Fruit fly (Drosophila melanogaster) whole organism, prepupa: ENCODE data around the gene AsnS.

ENCODE experiments used
- CG10669 ChIP-seq: fragments of 200-800 bp; sonication (Bioruptor generic); optimal IDR thresholded peaks from 3 replicates; lab custom pipeline; 2018; ENCODE audit warnings: missing biosample characterization, mild to moderate bottlenecking, missing genetic modification characterization, moderate library complexity
- CG11294 ChIP-seq: fragments of 200-800 bp; sonication (Bioruptor generic); IDR thresholded peaks from 2 replicates; pipeline ENCODE4 v1.3.6; 2022; ENCODE audit warnings: missing biosample characterization, missing genetic modification characterization
- CG15336 ChIP-seq: fragments of 200-800 bp; sonication (Bioruptor generic); IDR thresholded peaks from 2 replicates; pipeline ENCODE4 v1.3.6; 2022; ENCODE audit warnings: missing biosample characterization, missing genetic modification characterization
- CG1621 ChIP-seq: fragments of 200-800 bp; sonication (Bioruptor generic); optimal IDR thresholded peaks from 3 replicates; lab custom pipeline; 2018; ENCODE audit warnings: missing biosample characterization, mild to moderate bottlenecking, missing genetic modification characterization
- CG3032 ChIP-seq: fragments of 200-800 bp; optimal IDR thresholded peaks from 2 replicates; lab custom pipeline; 2019; ENCODE audit warnings: missing biosample characterization, mild to moderate bottlenecking, missing genetic modification characterization, moderate library complexity
- CG31627 ChIP-seq: fragments of 200-800 bp; sonication (Bioruptor generic); optimal IDR thresholded peaks from 3 replicates; lab custom pipeline; 2016; ENCODE audit warnings: missing biosample characterization, missing genetic modification characterization
- CG32006 ChIP-seq: fragments of 200-800 bp; sonication (Bioruptor generic); optimal IDR thresholded peaks from 3 replicates; lab custom pipeline; 2017; ENCODE audit warnings: missing biosample characterization, mild to moderate bottlenecking, missing genetic modification characterization
- CG4318 ChIP-seq: fragments of 200-800 bp; sonication (Bioruptor generic); optimal IDR thresholded peaks from 3 replicates; lab custom pipeline; 2017; ENCODE audit warnings: missing biosample characterization, mild to moderate bottlenecking, missing genetic modification characterization
- CG6808 ChIP-seq: fragments of 200-800 bp; sonication (Bioruptor generic); optimal IDR thresholded peaks from 3 replicates; lab custom pipeline; 2017; ENCODE audit warnings: missing biosample characterization, missing genetic modification characterization, mild to moderate bottlenecking, moderate library complexity, missing genetic modification reagents
- CG7368 ChIP-seq: fragments of 200-800 bp; sonication (Bioruptor generic); optimal IDR thresholded peaks from 3 replicates; lab custom pipeline; 2016; ENCODE audit warnings: missing biosample characterization, missing genetic modification characterization
- CG8119 ChIP-seq: fragments of 200-800 bp; sonication (Bioruptor generic); IDR thresholded peaks from 3 replicates; pipeline ENCODE4 v1.3.6; 2022; ENCODE audit warnings: missing biosample characterization, missing genetic modification characterization
- CG8319 ChIP-seq: fragments of 200-800 bp; sonication (Bioruptor generic); optimal IDR thresholded peaks from 3 replicates; lab custom pipeline; 2016; ENCODE audit warnings: missing biosample characterization, missing genetic modification characterization
- CG8632 ChIP-seq: fragments of 200-800 bp; sonication (Bioruptor generic); optimal IDR thresholded peaks from 3 replicates; lab custom pipeline; 2016; ENCODE audit warnings: missing biosample characterization, missing genetic modification characterization
- CG9139 ChIP-seq: fragments of 200-800 bp; sonication (Bioruptor generic); optimal IDR thresholded peaks from 3 replicates; lab custom pipeline; 2017; ENCODE audit warnings: missing biosample characterization, mild to moderate bottlenecking, missing genetic modification characterization
- Eip75B ChIP-seq: fragments of 200-800 bp; sonication (Bioruptor generic); optimal IDR thresholded peaks from 3 replicates; lab custom pipeline; 2016; ENCODE audit warnings: missing biosample characterization, missing genetic modification characterization
- Eip78C ChIP-seq: fragments of 200-800 bp; sonication (Bioruptor generic); peaks from one replicate; lab custom pipeline; 2016; ENCODE audit warnings: missing biosample characterization, missing genetic modification characterization
- Eip93F ChIP-seq: fragments of 200-800 bp; sonication (Bioruptor generic); optimal IDR thresholded peaks from 2 replicates; lab custom pipeline; 2016; ENCODE audit warnings: missing biosample characterization, mild to moderate bottlenecking, missing genetic modification characterization
- Ets21C ChIP-seq: fragments of 200-800 bp; sonication (Bioruptor generic); optimal IDR thresholded peaks from 3 replicates; lab custom pipeline; 2016; ENCODE audit warnings: missing biosample characterization, missing genetic modification characterization
- Gug ChIP-seq: fragments of 200-800 bp; sonication (Bioruptor generic); IDR thresholded peaks from 2 replicates; pipeline ENCODE4 v1.3.6; 2022; ENCODE audit warnings: missing biosample characterization, missing genetic modification characterization
- Hr38 ChIP-seq: sonication (Bioruptor generic); optimal IDR thresholded peaks from 2 replicates; lab custom pipeline; 2016; ENCODE audit warnings: missing biosample characterization, missing genetic modification characterization
- Hr39 ChIP-seq: fragments of 200-800 bp; sonication (Bioruptor generic); optimal IDR thresholded peaks from 2 replicates; lab custom pipeline; 2016; ENCODE audit warnings: missing biosample characterization, missing genetic modification characterization
- Hr4 ChIP-seq: fragments of 200-800 bp; sonication (Bioruptor generic); optimal IDR thresholded peaks from 3 replicates; lab custom pipeline; 2016; ENCODE audit warnings: missing biosample characterization, missing genetic modification characterization
- Lpt ChIP-seq: fragments of 200-800 bp; sonication (Bioruptor generic); optimal IDR thresholded peaks from 3 replicates; lab custom pipeline; 2016; ENCODE audit warnings: missing biosample characterization, missing genetic modification characterization
- Met ChIP-seq: fragments of 200-800 bp; sonication (Bioruptor generic); optimal IDR thresholded peaks from 3 replicates; lab custom pipeline; 2016; ENCODE audit warnings: missing biosample characterization, missing genetic modification characterization
- Smox ChIP-seq: fragments of 200-800 bp; sonication (Bioruptor generic); optimal IDR thresholded peaks from 3 replicates; lab custom pipeline; 2016; ENCODE audit warnings: missing biosample characterization, missing genetic modification characterization
- Sox102F ChIP-seq: fragments of 200-800 bp; sonication (Bioruptor generic); optimal IDR thresholded peaks from 2 replicates; lab custom pipeline; 2016; ENCODE audit warnings: missing biosample characterization, mild to moderate bottlenecking, missing genetic modification characterization
- Sox14 ChIP-seq: fragments of 200-800 bp; sonication (Bioruptor generic); optimal IDR thresholded peaks from 3 replicates; lab custom pipeline; 2016; ENCODE audit warnings: missing biosample characterization, missing genetic modification characterization
- Sox15 ChIP-seq: fragments of 200-800 bp; sonication (Bioruptor generic); optimal IDR thresholded peaks from 3 replicates; lab custom pipeline; 2016; ENCODE audit warnings: missing biosample characterization, missing genetic modification characterization
- achi ChIP-seq: fragments of 200-800 bp; sonication (Bioruptor generic); optimal IDR thresholded peaks from 3 replicates; lab custom pipeline; 2016; ENCODE audit warnings: missing biosample characterization, missing genetic modification characterization
- acj6 ChIP-seq: fragments of 200-800 bp; sonication (Bioruptor generic); optimal IDR thresholded peaks from 3 replicates; lab custom pipeline; 2016; ENCODE audit warnings: missing biosample characterization, missing genetic modification characterization
- cyc ChIP-seq: fragments of 200-800 bp; sonication (Bioruptor generic); optimal IDR thresholded peaks from 3 replicates; lab custom pipeline; 2016; ENCODE audit warnings: missing biosample characterization, missing genetic modification characterization
- dsx ChIP-seq: fragments of 200-800 bp; optimal IDR thresholded peaks from 3 replicates; lab custom pipeline; 2019; ENCODE audit warnings: missing biosample characterization, mild to moderate bottlenecking, missing genetic modification characterization, moderate library complexity; ENCODE audit not compliant: poor library complexity, severe bottlenecking
- eg ChIP-seq: fragments of 200-800 bp; sonication (Bioruptor generic); IDR thresholded peaks from 3 replicates; pipeline ENCODE4 v1.3.6; 2022; ENCODE audit warnings: missing biosample characterization, missing genetic modification characterization
- esn ChIP-seq: fragments of 200-800 bp; sonication (Bioruptor generic); optimal IDR thresholded peaks from 2 replicates; lab custom pipeline; 2016; ENCODE audit warnings: missing biosample characterization, mild to moderate bottlenecking, missing genetic modification characterization, moderate library complexity
- fkh ChIP-seq: fragments of 200-800 bp; sonication (Bioruptor generic); optimal IDR thresholded peaks from 3 replicates; lab custom pipeline; 2017; ENCODE audit warnings: missing biosample characterization, mild to moderate bottlenecking, missing genetic modification characterization, moderate library complexity
- salr ChIP-seq, 2 experiments: fragments of 200-800 bp; sonication (Bioruptor generic); optimal IDR thresholded peaks; 3 replicates each; lab custom pipeline; 2016 to 2018; ENCODE audit warnings: missing biosample characterization in 2 of 2, missing genetic modification characterization in 2 of 2, mild to moderate bottlenecking in 1 of 2
- svp ChIP-seq: fragments of 200-800 bp; sonication (Bioruptor generic); peaks from one replicate; lab custom pipeline; 2016; ENCODE audit warnings: missing biosample characterization, missing genetic modification characterization
- vri ChIP-seq: fragments of 200-800 bp; sonication (Bioruptor generic); optimal IDR thresholded peaks from 3 replicates; lab custom pipeline; 2016; ENCODE audit warnings: missing biosample characterization, mild to moderate bottlenecking, missing genetic modification characterization

AsnS gene

dm6 chr3L:21172527-21173253 lies at the start of gene AsnS, which contains the start of gene chb (continued):
- TF ChIP-seq Smox (GFP tag; lab: Kevin White, UChicago) (peak; percentile 83), CG8319 (GFP tag; lab: Kevin White, UChicago) (peak; percentile 29), Hr4 (peak; percentile 83), Lpt (GFP tag; lab: Kevin White, UChicago) (peak; percentile 62), Hr38 (GFP tag; lab: Kevin White, UChicago) (no peak), Sox14 (GFP tag; lab: Kevin White, UChicago) (peak; percentile 77), CG4318 (no peak), CG6808 (GFP tag; lab: Kevin White, UChicago) (no peak), Met (peak; percentile 86), svp (GFP tag; lab: Kevin White, UChicago) (peak; percentile 93)

DNA sequence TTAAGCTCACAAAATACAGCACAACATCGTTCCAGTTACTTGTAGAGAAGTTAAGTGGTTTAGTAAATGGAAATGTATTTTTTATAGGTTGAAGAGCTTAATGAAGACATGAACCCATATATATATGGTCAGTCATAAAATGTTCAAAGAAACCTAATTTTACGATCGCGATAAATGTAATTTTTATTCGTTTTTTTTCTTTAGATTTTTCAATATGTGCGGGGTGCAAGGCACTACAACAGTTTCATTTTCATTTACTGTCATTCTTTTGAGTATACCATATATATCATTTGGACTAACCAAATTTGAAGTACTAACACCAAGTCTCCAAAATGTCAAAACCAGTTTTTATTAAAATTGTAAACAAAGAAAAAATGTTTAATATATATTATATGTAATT lies 49.5 kb upstream of the AsnS start, which contains the start of gene CG33284:
CG33284 (plus strand) TSS at position 301 of the 400 bp plus-strand sequence.
- TF ChIP-seq CG1621 (tag; lab: Kevin White, UChicago) (no peak), cyc (GFP tag; lab: Kevin White, UChicago) (no peak), Smox (GFP tag; lab: Kevin White, UChicago) (no peak), svp (GFP tag; lab: Kevin White, UChicago) (no peak), vri (GFP tag; lab: Kevin White, UChicago) (no peak), Eip75B (GFP tag; lab: Kevin White, UChicago) (no peak), Sox15 (GFP tag; lab: Kevin White, UChicago) (no peak), CG9139 (no peak), acj6 (GFP tag; lab: Kevin White, UChicago) (no peak), Eip93F (no peak), Gug (GFP tag; lab: Robert Waterston, UW) (no peak), Hr39 (GFP tag; lab: Kevin White, UChicago) (no peak), CG11294 (no peak), CG31627 (GFP tag; lab: Kevin White, UChicago) (no peak), esn (GFP tag; lab: Kevin White, UChicago) (no peak), CG8632 (no peak), CG7368 (GFP tag; lab: Kevin White, UChicago) (no peak), Ets21C (no peak), eg (GFP tag; lab: Robert Waterston, UW) (no peak)
- TF ChIP-seq, all 60 proteins: peak for 0

DNA sequence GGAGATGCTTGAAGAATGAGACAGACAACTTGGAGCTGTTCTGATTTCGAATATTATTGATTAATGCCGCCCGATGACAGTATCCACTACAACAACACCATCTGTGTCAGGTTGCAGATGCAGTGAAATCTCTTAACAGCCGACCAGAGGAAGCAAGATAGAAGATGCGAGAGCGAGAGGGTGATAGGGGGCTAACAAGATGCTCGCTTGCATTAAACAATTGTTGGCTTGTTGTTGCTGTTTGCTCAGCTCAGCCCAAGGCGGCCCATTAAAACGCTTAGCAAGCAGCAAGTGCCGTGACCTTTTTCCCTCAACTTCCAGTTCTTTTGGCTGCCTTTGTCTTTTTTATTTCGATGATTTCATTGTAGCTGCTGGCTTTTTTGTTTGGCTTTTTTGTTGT lies 43.2 kb upstream of the AsnS start:
- no peak for TF ChIP-seq CG32006 (GFP tag; lab: Kevin White, UChicago)
- no peak for TF ChIP-seq Sox102F (GFP tag; lab: Kevin White, UChicago)
- TF ChIP-seq achi (GFP tag; lab: Kevin White, UChicago) = no peak
- TF ChIP-seq CG3032 (tag; lab: Kevin White, UChicago) = no peak
- TF ChIP-seq dsx (GFP tag; lab: Kevin White, UChicago) = no peak
- TF ChIP-seq CG9139 = no peak
- no peak for TF ChIP-seq CG10669
- TF ChIP-seq cyc (GFP tag; lab: Kevin White, UChicago) = no peak
- no peak for TF ChIP-seq salr (GFP tag; optimal IDR thresholded peaks at IDR 0.05; lab: Kevin White, UChicago)

dm6 chr3L:21130839-21131410 lies 42.0 kb upstream of the AsnS start, which contains the start of gene ko:
Gene ko (minus strand): TSS chr3L:21131159.
- TF ChIP-seq Eip78C (GFP tag; lab: Kevin White, UChicago) (peak; percentile 75), CG15336 (GFP tag; lab: Robert Waterston, UW) (0 out of 2 replicates have a peak, but pooled peaks have one; percentile 8), CG1621 (tag; lab: Kevin White, UChicago) (no peak), Eip75B (GFP tag; lab: Kevin White, UChicago) (no peak), fkh (GFP tag; lab: Kevin White, UChicago) (peak; percentile 90), CG8119 (no peak)
